Worm (Caenorhabditis elegans): Measurements from ENCODE around the gene zmp-6.

- TF ChIP-seq ztf-11 (tag; optimal IDR thresholded peaks at IDR 0.05): no peak
- no peak for TF ChIP-seq nhr-237 (tag; optimal IDR thresholded peaks at IDR 0.05)
- no peak for TF ChIP-seq sma-9 (GFP tag; optimal IDR thresholded peaks at IDR 0.05)
- no peak for TF ChIP-seq sma-9 (tag; optimal IDR thresholded peaks at IDR 0.05)
- TF ChIP-seq unc-39 (tag; optimal IDR thresholded peaks at IDR 0.05): no peak
- no peak for TF ChIP-seq blmp-1 (tag; optimal IDR thresholded peaks at IDR 0.05; ENCODE audit: insufficient read depth)
- TF ChIP-seq nhr-77 (tag; optimal IDR thresholded peaks at IDR 0.05): no peak
- TF ChIP-seq ztf-4 (tag; optimal IDR thresholded peaks at IDR 0.05): no peak
- no peak for TF ChIP-seq skn-1 (tag; optimal IDR thresholded peaks at IDR 0.05)
- TF ChIP-seq nhr-6 (tag; optimal IDR thresholded peaks at IDR 0.05): no peak
- TF ChIP-seq nhr-23 (tag; optimal IDR thresholded peaks at IDR 0.05): no peak
- no peak for TF ChIP-seq egl-27 (tag; optimal IDR thresholded peaks at IDR 0.05)
- no peak for TF ChIP-seq nhr-11 (tag; optimal IDR thresholded peaks at IDR 0.05)
- TF ChIP-seq unc-55 (GFP tag; optimal IDR thresholded peaks at IDR 0.05): peak; percentile 22
These were observed 37.2 kb downstream of the zmp-6 start for ce11 chrIII:7210486-7210885.
